Fruit fly (Drosophila melanogaster): ENCODE measurements around the gene CG12426.

DNA sequence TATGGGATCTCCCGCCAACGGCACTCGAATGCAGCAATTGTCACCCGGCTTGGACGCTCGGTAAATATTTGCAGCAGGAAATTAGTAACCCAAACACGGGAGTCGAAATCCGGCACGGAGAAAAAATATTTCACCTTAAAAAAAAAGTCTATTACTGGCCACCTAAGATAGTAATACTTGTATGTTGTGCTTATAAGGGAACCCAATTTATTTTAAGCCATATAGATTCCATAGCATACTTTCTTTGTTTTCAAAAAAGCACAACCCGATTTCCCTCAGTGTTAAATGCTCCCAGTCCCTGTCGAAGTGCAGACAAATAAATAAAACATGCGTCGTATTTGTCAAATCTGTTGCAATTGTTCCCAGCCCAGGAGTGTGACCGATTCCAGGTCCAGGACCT, 46.0 kb downstream of the CG12426 start:
- TF ChIP-seq Sox102F (GFP tag; optimal IDR thresholded peaks at IDR 0.05): no peak
- TF ChIP-seq ss (GFP tag; optimal IDR thresholded peaks at IDR 0.05): no peak
- no peak for TF ChIP-seq CG3032 (tag; optimal IDR thresholded peaks at IDR 0.05)
- no peak for TF ChIP-seq fd59A (GFP tag; optimal IDR thresholded peaks at IDR 0.05)
- TF ChIP-seq Hr38 (GFP tag; optimal IDR thresholded peaks at IDR 0.05): no peak
- TF ChIP-seq topi (GFP tag; optimal IDR thresholded peaks at IDR 0.05): peak; percentile 27
- no peak for TF ChIP-seq CG6808 (GFP tag; optimal IDR thresholded peaks at IDR 0.05)
- TF ChIP-seq Lpt (GFP tag; optimal IDR thresholded peaks at IDR 0.05): no peak
- TF ChIP-seq Gug (GFP tag; IDR thresholded peaks at IDR 0.05): no peak
- TF ChIP-seq Ets96B (tag; optimal IDR thresholded peaks at IDR 0.05): no peak
- no peak for TF ChIP-seq Ets21C (GFP tag; optimal IDR thresholded peaks at IDR 0.05)
- TF ChIP-seq cyc (GFP tag; optimal IDR thresholded peaks at IDR 0.05): no peak
- no peak for TF ChIP-seq Sox14 (GFP tag; optimal IDR thresholded peaks at IDR 0.05)
- TF ChIP-seq acj6 (GFP tag; optimal IDR thresholded peaks at IDR 0.05): no peak

Measured in whole organism, prepupa.